Fruit fly (Drosophila melanogaster) whole organism, adult: ENCODE data around the gene CG42500.

Experiments
- CG1620 ChIP-seq: fragments of 200-800 bp; sonication (Bioruptor generic); optimal IDR thresholded peaks from 2 replicates; lab custom pipeline; 2016; ENCODE audit warnings: missing biosample characterization, missing genetic modification characterization
- CG7101 ChIP-seq: fragments of 200-800 bp; sonication (Bioruptor generic); optimal IDR thresholded peaks from 2 replicates; lab custom pipeline; 2018; ENCODE audit warnings: missing biosample characterization, mild to moderate bottlenecking, missing genetic modification characterization, moderate library complexity
- Mnt ChIP-seq: fragments of 200-800 bp; sonication (Bioruptor generic); optimal IDR thresholded peaks from 2 replicates; lab custom pipeline; 2016; ENCODE audit warnings: missing biosample characterization, mild to moderate bottlenecking, missing genetic modification characterization
- tj ChIP-seq: fragments of 200-800 bp; sonication (Bioruptor generic); optimal IDR thresholded peaks from 3 replicates; lab custom pipeline; 2017; ENCODE audit warnings: missing biosample characterization, mild to moderate bottlenecking, missing genetic modification characterization, moderate library complexity
- toe ChIP-seq: fragments of 200-800 bp; sonication (Bioruptor generic); optimal IDR thresholded peaks from 2 replicates; lab custom pipeline; 2016; ENCODE audit warnings: missing biosample characterization, missing genetic modification characterization

dm6 chr3R:14154341-14154740 is 1.9 kb upstream of the CG42500 start, which contains the start of gene CG44215:
- TF ChIP-seq Mnt (GFP tag; lab: Kevin White, UChicago) (no peak), CG7101 (no peak), CG1620 (GFP tag; lab: Kevin White, UChicago) (no peak), toe (GFP tag; lab: Kevin White, UChicago) (no peak), tj (GFP tag; lab: Kevin White, UChicago) (no peak)
